Worm (Caenorhabditis elegans): ENCODE measurements around the gene try-12.

DNA sequence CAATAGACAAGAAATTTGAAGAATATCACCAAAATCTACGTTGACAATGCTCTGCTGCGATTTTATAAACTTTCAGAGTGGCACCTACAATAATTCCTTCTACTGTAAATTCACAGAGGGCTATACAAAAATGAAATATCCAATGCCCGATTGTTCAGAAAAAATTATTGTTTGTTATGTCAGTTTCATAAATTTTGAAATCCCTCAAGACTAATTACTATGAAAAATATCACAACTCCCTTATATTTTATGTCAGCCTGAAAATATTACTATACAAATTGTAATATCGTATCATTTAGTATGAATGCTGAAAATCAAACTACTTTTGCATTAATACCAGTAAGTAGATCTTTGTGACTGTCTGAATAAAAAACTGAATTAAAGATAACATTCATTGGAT is 48.6 kb upstream of the try-12 start, which contains the start of gene srx-60:
- TF ChIP-seq hpl-2 (GFP tag; optimal IDR thresholded peaks at IDR 0.05) = no peak
- no peak for TF ChIP-seq lin-39 (tag; optimal IDR thresholded peaks at IDR 0.05)
- TF ChIP-seq mdl-1 (tag; optimal IDR thresholded peaks at IDR 0.05) = no peak
- TF ChIP-seq nhr-28 (tag; optimal IDR thresholded peaks at IDR 0.05) = no peak
- TF ChIP-seq snpc-4 (tag; optimal IDR thresholded peaks at IDR 0.05) = no peak
- no peak for TF ChIP-seq unc-86 (tag; optimal IDR thresholded peaks at IDR 0.05)
